Worm (Caenorhabditis elegans) whole organism, mixed stage, embryonic: ENCODE measurements around the gene F19B6.1.

Experiments used
- hlh-1 ChIP-seq: fragments of 150-350 bp; optimal IDR thresholded peaks from 2 replicates; lab custom pipeline; 2014; ENCODE audit warnings: missing biosample characterization, missing genetic modification reagents, missing genetic modification characterization
- lsy-2 ChIP-seq: fragments of 150-350 bp; optimal IDR thresholded peaks from 2 replicates; lab custom pipeline; 2014; ENCODE audit warnings: missing biosample characterization, missing genetic modification characterization
- snpc-4 ChIP-seq: fragments of 150-350 bp; optimal IDR thresholded peaks from 2 replicates; lab custom pipeline; 2014; ENCODE audit warnings: missing biosample characterization, missing genetic modification characterization
- unc-39 ChIP-seq: fragments of 150-350 bp; optimal IDR thresholded peaks from 2 replicates; lab custom pipeline; 2014; ENCODE audit warnings: missing biosample characterization, missing genetic modification characterization
- unc-62 ChIP-seq: fragments of 150-350 bp; optimal IDR thresholded peaks from 2 replicates; lab custom pipeline; 2014; ENCODE audit warnings: missing biosample characterization, missing genetic modification reagents, missing genetic modification characterization
- zip-8 ChIP-seq: fragments of 150-350 bp; optimal IDR thresholded peaks from 2 replicates; lab custom pipeline; 2014; ENCODE audit warnings: missing biosample characterization, missing genetic modification characterization
- ztf-11 ChIP-seq: fragments of 150-350 bp; optimal IDR thresholded peaks from 2 replicates; lab custom pipeline; 2014; ENCODE audit warnings: missing biosample characterization, missing genetic modification characterization

ce11 chrIV:12311597-12311996, 24.3 kb downstream of the F19B6.1 start, which contains the start of gene oac-58:
- TF ChIP-seq snpc-4, result no peak
- TF ChIP-seq unc-39 (tag; lab: Kevin White, UChicago), result no peak
- no peak for TF ChIP-seq zip-8 (tag; lab: Kevin White, UChicago)
- no peak for TF ChIP-seq hlh-1
- TF ChIP-seq lsy-2 (tag; lab: Kevin White, UChicago), result no peak
- TF ChIP-seq unc-62 (GFP tag; lab: Kevin White, UChicago), result no peak
- TF ChIP-seq ztf-11 (tag; lab: Kevin White, UChicago), result no peak
